Worm (Caenorhabditis elegans) whole organism, mixed stage, embryonic: ENCODE measurements around the gene F17H10.2.

Source experiments
- M03D4.4 ChIP-seq: sonication (generic microtip); optimal IDR thresholded peaks from 2 replicates; lab custom pipeline; 2017; ENCODE audit warnings: mild to moderate bottlenecking, missing genetic modification characterization, missing compliant biosample characterization
- ceh-39 ChIP-seq: fragments of 150-350 bp; optimal IDR thresholded peaks from 2 replicates; lab custom pipeline; 2014; ENCODE audit warnings: missing biosample characterization, missing genetic modification characterization
- ces-1 ChIP-seq: fragments of 150-350 bp; optimal IDR thresholded peaks from 2 replicates; lab custom pipeline; 2014; ENCODE audit warnings: missing biosample characterization, missing genetic modification reagents, missing genetic modification characterization
- elt-1 ChIP-seq: sonication (generic microtip); optimal IDR thresholded peaks from 2 replicates; lab custom pipeline; 2017; ENCODE audit warnings: missing genetic modification characterization, mild to moderate bottlenecking, missing compliant biosample characterization, antibody characterized with exemption, moderate library complexity, borderline replicate concordance; ENCODE audit not compliant: insufficient read depth
- mab-5 ChIP-seq: fragments of 150-350 bp; optimal IDR thresholded peaks from 2 replicates; lab custom pipeline; 2014; ENCODE audit warnings: missing biosample characterization, missing genetic modification characterization
- mep-1 ChIP-seq: fragments of 150-350 bp; optimal IDR thresholded peaks from 2 replicates; lab custom pipeline; 2017; ENCODE audit warnings: missing biosample characterization, missing genetic modification reagents, missing genetic modification characterization, inconsistent platforms
- nhr-12 ChIP-seq: fragments of 150-350 bp; optimal IDR thresholded peaks from 2 replicates; lab custom pipeline; 2014; ENCODE audit warnings: missing biosample characterization, missing genetic modification characterization
- nhr-237 ChIP-seq: fragments of 150-350 bp; optimal IDR thresholded peaks from 2 replicates; lab custom pipeline; 2014; ENCODE audit warnings: missing biosample characterization, missing genetic modification characterization
- nhr-28 ChIP-seq: fragments of 150-350 bp; optimal IDR thresholded peaks from 2 replicates; lab custom pipeline; 2014; ENCODE audit warnings: missing biosample characterization, missing genetic modification characterization
- snpc-4 ChIP-seq: fragments of 150-350 bp; optimal IDR thresholded peaks from 2 replicates; lab custom pipeline; 2014; ENCODE audit warnings: missing biosample characterization, missing genetic modification characterization
- tbx-8 ChIP-seq: fragments of 200-800 bp; sonication (Bioruptor generic); optimal IDR thresholded peaks from 2 replicates; lab custom pipeline; 2018; ENCODE audit warnings: mild to moderate bottlenecking, missing genetic modification characterization, moderate library complexity, missing compliant biosample characterization
- ztf-11 ChIP-seq: fragments of 150-350 bp; optimal IDR thresholded peaks from 2 replicates; lab custom pipeline; 2014; ENCODE audit warnings: missing biosample characterization, missing genetic modification characterization

DNA sequence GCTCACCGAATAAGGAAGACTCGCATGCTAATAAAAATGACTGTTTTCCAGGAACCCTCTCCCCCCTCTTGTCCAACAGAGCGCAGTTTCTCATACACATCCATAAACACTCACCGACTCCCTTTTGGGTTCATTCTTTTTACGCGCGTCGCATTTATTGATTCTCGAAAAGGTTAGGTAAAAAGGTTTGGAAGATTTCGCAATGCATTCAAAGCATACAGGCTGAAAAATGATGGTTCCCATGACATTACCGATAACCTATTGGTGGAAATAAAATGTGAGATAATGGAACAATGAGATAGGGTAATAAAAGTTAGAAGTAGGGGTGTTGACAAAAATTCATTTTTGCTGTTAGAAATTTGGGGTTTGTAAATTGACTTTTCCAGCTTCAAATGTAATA, 44.9 kb downstream of the F17H10.2 start:
- TF ChIP-seq mab-5 (tag; lab: Kevin White, UChicago) (no peak), nhr-237 (tag; lab: Kevin White, UChicago) (no peak), M03D4.4 (tag; lab: Kevin White, UChicago) (no peak), elt-1 (tag; lab: Kevin White, UChicago) (no peak), snpc-4 (tag; lab: Kevin White, UChicago) (no peak), ceh-39 (tag; lab: Kevin White, UChicago) (no peak), ztf-11 (no peak), mep-1 (no peak), nhr-12 (tag; lab: Kevin White, UChicago) (no peak), nhr-28 (tag; lab: Kevin White, UChicago) (no peak), ces-1 (GFP tag; lab: Kevin White, UChicago) (no peak), tbx-8 (no peak)
